Fruit fly (Drosophila melanogaster): ENCODE data around the gene Pc.

Pc gene

DNA sequence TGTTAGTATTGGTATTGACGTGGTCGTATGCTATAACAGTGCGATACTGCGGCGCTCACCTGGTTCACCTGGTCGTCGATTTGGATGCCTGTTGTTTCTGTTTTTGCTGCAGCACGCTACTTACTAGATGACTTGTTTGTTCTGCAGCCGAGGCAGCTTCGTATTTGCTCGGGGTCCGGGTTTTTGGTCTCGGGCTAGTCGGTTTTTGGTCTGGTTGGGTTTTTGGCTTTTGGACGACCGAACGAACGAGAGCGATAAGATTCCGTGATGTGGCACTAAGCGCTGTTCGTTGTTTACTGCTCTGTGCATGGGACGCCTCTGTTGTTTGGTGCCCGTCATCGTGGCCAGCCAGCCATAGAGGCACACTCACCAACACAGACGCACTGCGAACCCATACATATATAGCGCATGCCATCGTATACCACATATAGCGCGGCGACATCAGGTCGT is 31.2 kb upstream of the Pc start, which contains the start of gene ebd2 (continued):
- TF ChIP-seq pdm3 (GFP tag; optimal IDR thresholded peaks at IDR 0.05) (no peak), CG15336 (GFP tag; IDR thresholded peaks at IDR 0.05) (0 out of 2 replicates have a peak, but pooled peaks have one; percentile 11), CG34406 (GFP tag; optimal IDR thresholded peaks at IDR 0.05) (no peak), CG6792 (GFP tag; optimal IDR thresholded peaks at IDR 0.05) (no peak), fd85E (GFP tag; optimal IDR thresholded peaks at IDR 0.05) (no peak), CG8632 (GFP tag; optimal IDR thresholded peaks at IDR 0.05) (no peak), svp (GFP tag) (no peak), Sox14 (GFP tag; optimal IDR thresholded peaks at IDR 0.05) (no peak), Hr38 (GFP tag; optimal IDR thresholded peaks at IDR 0.05) (no peak), Eip78C (GFP tag) (peak; percentile 46), ss (GFP tag; optimal IDR thresholded peaks at IDR 0.05) (peak in 1 of 2 experiments; percentile 33), eg (GFP tag; IDR thresholded peaks at IDR 0.05) (0 out of 3 replicates have a peak, but pooled peaks have one; percentile 23), vri (GFP tag; optimal IDR thresholded peaks at IDR 0.05) (peak; percentile 76), lz (GFP tag; optimal IDR thresholded peaks at IDR 0.05) (no peak), CG16779 (tag; optimal IDR thresholded peaks at IDR 0.05) (no peak)

DNA sequence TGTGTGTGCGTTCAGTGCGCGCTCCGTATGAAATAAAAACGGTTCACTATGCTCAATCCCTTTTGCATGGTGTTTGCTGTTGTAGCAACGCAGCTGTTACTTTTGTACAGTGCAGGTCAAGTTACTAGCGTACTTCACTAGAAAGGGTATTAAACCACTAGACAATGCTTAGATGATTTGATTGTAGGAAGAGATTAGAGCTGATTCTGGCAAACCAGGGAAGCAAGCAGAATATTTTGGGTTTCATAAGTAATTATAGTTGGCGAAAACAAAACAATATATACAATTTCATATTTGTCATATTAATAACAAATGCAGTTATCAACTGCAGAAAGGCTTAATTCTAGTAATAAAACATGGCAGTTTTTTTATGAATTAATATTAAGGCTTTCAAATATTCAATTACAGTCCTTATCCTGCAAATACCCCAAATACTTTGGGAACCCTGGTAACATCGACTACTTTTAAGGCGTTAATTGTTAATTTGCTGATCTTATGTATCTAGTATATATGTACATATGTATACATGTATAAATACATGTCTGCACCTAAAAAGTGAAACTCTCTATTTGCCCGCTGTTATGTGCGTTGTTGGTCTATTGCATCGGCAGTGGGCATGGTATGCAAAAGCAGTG is 29.5 kb upstream of the Pc start:
- TF ChIP-seq Eip93F (GFP tag; optimal IDR thresholded peaks at IDR 0.05): no peak
- peak; percentile 76 for TF ChIP-seq OdsH (GFP tag; optimal IDR thresholded peaks at IDR 0.05)
- peak; percentile 43; the same call in 1 of the 2 replicates for TF ChIP-seq CG11294 (GFP tag; IDR thresholded peaks at IDR 0.05)
- no peak for TF ChIP-seq Blimp-1 (GFP tag; optimal IDR thresholded peaks at IDR 0.05)
- TF ChIP-seq CG6163 (GFP tag; IDR thresholded peaks at IDR 0.05): peak; percentile 52; the same call in 2 of the 3 replicates
- peak; percentile 46 for TF ChIP-seq CG6792 (GFP tag; optimal IDR thresholded peaks at IDR 0.05)
- TF ChIP-seq net (GFP tag; optimal IDR thresholded peaks at IDR 0.05): peak; percentile 61
- TF ChIP-seq Ets21C (GFP tag; optimal IDR thresholded peaks at IDR 0.05): peak; percentile 5
- TF ChIP-seq Eip78C (GFP tag): peak; percentile 92
- peak; percentile 55 for TF ChIP-seq CG8319 (GFP tag; optimal IDR thresholded peaks at IDR 0.05)
- peak; percentile 28 for TF ChIP-seq Sox15 (GFP tag; optimal IDR thresholded peaks at IDR 0.05)
- no peak for TF ChIP-seq dsx (GFP tag; optimal IDR thresholded peaks at IDR 0.05; ENCODE audit: poor library complexity, severe bottlenecking)
- TF ChIP-seq CG9139 (GFP tag; optimal IDR thresholded peaks at IDR 0.05): no peak
- peak; percentile 82 for TF ChIP-seq svp (GFP tag)
- TF ChIP-seq CG6276 (GFP tag; optimal IDR thresholded peaks at IDR 0.05): peak; percentile 49
- peak; percentile 48 for TF ChIP-seq Sox102F (GFP tag; optimal IDR thresholded peaks at IDR 0.05)
- TF ChIP-seq CG6854 (GFP tag; optimal IDR thresholded peaks at IDR 0.05): no peak
- peak; percentile 67 for TF ChIP-seq CG31627 (GFP tag; optimal IDR thresholded peaks at IDR 0.05)
- peak; percentile 45 for TF ChIP-seq CG7368 (GFP tag; optimal IDR thresholded peaks at IDR 0.05)
- TF ChIP-seq CG10669 (GFP tag; optimal IDR thresholded peaks at IDR 0.05): peak; percentile 69
- TF ChIP-seq spab (GFP tag; optimal IDR thresholded peaks at IDR 0.05): peak; percentile 59
- TF ChIP-seq lz (GFP tag; optimal IDR thresholded peaks at IDR 0.05): peak; percentile 50
- TF ChIP-seq Gug (GFP tag; IDR thresholded peaks at IDR 0.05): peak; percentile 48
- TF ChIP-seq fd59A (GFP tag; optimal IDR thresholded peaks at IDR 0.05): peak; percentile 65
- TF ChIP-seq topi (GFP tag; optimal IDR thresholded peaks at IDR 0.05): peak; percentile 64
- TF ChIP-seq CG15336 (GFP tag; IDR thresholded peaks at IDR 0.05): 0 out of 2 replicates have a peak, but pooled peaks have one; percentile 11
- peak; percentile 55 for TF ChIP-seq cyc (GFP tag; optimal IDR thresholded peaks at IDR 0.05)
- no peak for TF ChIP-seq CG16779 (tag; optimal IDR thresholded peaks at IDR 0.05)
- TF ChIP-seq CG11762 (GFP tag; optimal IDR thresholded peaks at IDR 0.05; ENCODE audit: insufficient read depth): peak; percentile 53
- TF ChIP-seq achi (GFP tag; optimal IDR thresholded peaks at IDR 0.05): peak; percentile 53
- peak; percentile 39 for TF ChIP-seq Lpt (GFP tag; optimal IDR thresholded peaks at IDR 0.05)
- peak; percentile 58 for TF ChIP-seq CG8632 (GFP tag; optimal IDR thresholded peaks at IDR 0.05)
- peak; percentile 67 for TF ChIP-seq Hr39 (GFP tag; optimal IDR thresholded peaks at IDR 0.05)
- peak; percentile 51 for TF ChIP-seq CG3032 (tag; optimal IDR thresholded peaks at IDR 0.05)
- peak; percentile 36 for TF ChIP-seq CG11902 (GFP tag; optimal IDR thresholded peaks at IDR 0.05)
- peak; percentile 49; the same call in 2 of the 3 replicates for TF ChIP-seq CG8119 (GFP tag; IDR thresholded peaks at IDR 0.05)
- peak; percentile 57 for TF ChIP-seq dac (GFP tag; optimal IDR thresholded peaks at IDR 0.05)
- TF ChIP-seq Ets96B (tag; optimal IDR thresholded peaks at IDR 0.05): peak; percentile 40
- peak; percentile 44 for TF ChIP-seq CG34406 (GFP tag; optimal IDR thresholded peaks at IDR 0.05)
- no peak; the same call in 2 of the 3 replicates for TF ChIP-seq eg (GFP tag; IDR thresholded peaks at IDR 0.05)
- peak; percentile 58 for TF ChIP-seq Eip75B (GFP tag; optimal IDR thresholded peaks at IDR 0.05)
- TF ChIP-seq Hr38 (GFP tag; optimal IDR thresholded peaks at IDR 0.05): no peak
